Fruit fly (Drosophila melanogaster) whole organism, embryonic: ENCODE results near the gene Bgb.
A peak's percentile ranks its signal among the peaks of the same experiment; 100 is the strongest.

ENCODE experiments used
- C15 ChIP-seq: fragments of 200-800 bp; sonication (Bioruptor generic); IDR thresholded peaks from 3 replicates; pipeline ENCODE4 v1.3.6; 2022; ENCODE audit warnings: missing biosample characterization, missing genetic modification characterization
- CG10462 ChIP-seq: fragments of 200-800 bp; sonication (Bioruptor generic); optimal IDR thresholded peaks from 2 replicates; lab custom pipeline; 2016; ENCODE audit warnings: missing biosample characterization, missing genetic modification characterization
- CG12299 ChIP-seq: fragments of 200-800 bp; sonication (Bioruptor generic); optimal IDR thresholded peaks from 2 replicates; lab custom pipeline; 2018; ENCODE audit warnings: missing biosample characterization, mild to moderate bottlenecking, missing genetic modification characterization
- CG12942 ChIP-seq: fragments of 200-800 bp; sonication (Bioruptor generic); optimal IDR thresholded peaks from 3 replicates; lab custom pipeline; 2016; ENCODE audit warnings: missing biosample characterization, missing genetic modification characterization
- CG16813 ChIP-seq: fragments of 200-800 bp; sonication (Bioruptor generic); IDR thresholded peaks from 3 replicates; pipeline ENCODE4 v1.3.6; 2022; ENCODE audit warnings: missing biosample characterization, missing genetic modification characterization; ENCODE audit not compliant: partially characterized antibody
- CG18476 ChIP-seq: fragments of 200-800 bp; sonication (Bioruptor generic); optimal IDR thresholded peaks from 2 replicates; lab custom pipeline; 2016; ENCODE audit warnings: missing biosample characterization, mild to moderate bottlenecking, missing genetic modification characterization
- CG2875 ChIP-seq: fragments of 200-800 bp; sonication (Bioruptor generic); optimal IDR thresholded peaks from 2 replicates; lab custom pipeline; 2017; ENCODE audit warnings: missing biosample characterization, mild to moderate bottlenecking, missing genetic modification characterization, missing genetic modification reagents
- CG31224 ChIP-seq: fragments of 200-800 bp; sonication (Bioruptor generic); IDR thresholded peaks from 2 replicates; pipeline ENCODE4 v1.3.6; 2022; ENCODE audit warnings: missing biosample characterization, missing genetic modification characterization
- CG32532 ChIP-seq: fragments of 200-800 bp; sonication (Bioruptor generic); IDR thresholded peaks from 2 replicates; pipeline ENCODE4 v1.3.6; 2022; ENCODE audit warnings: missing biosample characterization, missing genetic modification characterization
- CG34224 ChIP-seq: fragments of 200-800 bp; sonication (Bioruptor generic); IDR thresholded peaks from 3 replicates; pipeline ENCODE4 v1.3.6; 2022; ENCODE audit warnings: missing biosample characterization, missing genetic modification characterization; ENCODE audit not compliant: partially characterized antibody
- CG34422 ChIP-seq: fragments of 200-800 bp; sonication (Bioruptor generic); IDR thresholded peaks from 3 replicates; pipeline ENCODE4 v1.3.6; 2022; ENCODE audit warnings: missing biosample characterization, missing genetic modification characterization
- CG42726 ChIP-seq: fragments of 200-800 bp; sonication (Bioruptor generic); IDR thresholded peaks from 2 replicates; pipeline ENCODE4 v1.3.6; 2022; ENCODE audit warnings: missing biosample characterization, missing genetic modification characterization; ENCODE audit not compliant: partially characterized antibody
- CG4707 ChIP-seq: fragments of 200-800 bp; sonication (Bioruptor generic); optimal IDR thresholded peaks from 2 replicates; lab custom pipeline; 2018; ENCODE audit warnings: missing biosample characterization, mild to moderate bottlenecking, missing genetic modification characterization, moderate library complexity
- CG6272 ChIP-seq: fragments of 200-800 bp; sonication (Bioruptor generic); IDR thresholded peaks from 2 replicates; pipeline ENCODE4 v1.3.6; 2022; ENCODE audit warnings: missing biosample characterization, missing genetic modification characterization
- CG6765 ChIP-seq: fragments of 200-800 bp; sonication (Bioruptor generic); optimal IDR thresholded peaks from 3 replicates; lab custom pipeline; 2017; ENCODE audit warnings: missing biosample characterization, mild to moderate bottlenecking, missing genetic modification characterization
- CG7556 ChIP-seq: fragments of 200-800 bp; sonication (Bioruptor generic); optimal IDR thresholded peaks from 2 replicates; lab custom pipeline; 2017; ENCODE audit warnings: missing biosample characterization, mild to moderate bottlenecking, missing genetic modification characterization
- CG8281 ChIP-seq: fragments of 200-800 bp; sonication (Bioruptor generic); optimal IDR thresholded peaks from 2 replicates; lab custom pipeline; 2018; ENCODE audit warnings: missing biosample characterization, mild to moderate bottlenecking, missing genetic modification characterization, moderate library complexity
- CG8765 ChIP-seq: fragments of 200-800 bp; sonication (Bioruptor generic); IDR thresholded peaks from 2 replicates; pipeline ENCODE4 v1.3.6; 2022; ENCODE audit warnings: missing biosample characterization, missing genetic modification characterization
- CG9609 ChIP-seq: fragments of 200-800 bp; sonication (Bioruptor generic); optimal IDR thresholded peaks from 3 replicates; lab custom pipeline; 2016; ENCODE audit warnings: missing biosample characterization, missing genetic modification characterization
- CG9797 ChIP-seq: fragments of 200-800 bp; sonication (Bioruptor generic); optimal IDR thresholded peaks from 3 replicates; lab custom pipeline; 2018; ENCODE audit warnings: missing biosample characterization, mild to moderate bottlenecking, missing genetic modification characterization
- CG9932 ChIP-seq: fragments of 200-800 bp; sonication (Bioruptor generic); IDR thresholded peaks from 2 replicates; pipeline ENCODE4 v1.3.6; 2022; ENCODE audit warnings: missing biosample characterization, missing genetic modification characterization
- CHES-1-like ChIP-seq: fragments of 200-800 bp; sonication (Bioruptor generic); optimal IDR thresholded peaks from 2 replicates; lab custom pipeline; 2016; ENCODE audit warnings: missing biosample characterization, missing genetic modification characterization
- HLH4C ChIP-seq: fragments of 200-800 bp; sonication (Bioruptor generic); IDR thresholded peaks from 3 replicates; pipeline ENCODE4 v1.3.6; 2022; ENCODE audit warnings: missing biosample characterization, missing genetic modification characterization; ENCODE audit not compliant: partially characterized antibody
- HLHmδ ChIP-seq: fragments of 200-800 bp; sonication (Bioruptor generic); optimal IDR thresholded peaks from 2 replicates; lab custom pipeline; 2018; ENCODE audit warnings: missing biosample characterization, mild to moderate bottlenecking, missing genetic modification characterization, moderate library complexity
- HmgD ChIP-seq: fragments of 200-800 bp; sonication (Bioruptor generic); optimal IDR thresholded peaks from 3 replicates; lab custom pipeline; 2016; ENCODE audit warnings: missing biosample characterization, missing genetic modification characterization
- Hmx ChIP-seq: fragments of 200-800 bp; sonication (Bioruptor generic); optimal IDR thresholded peaks from 2 replicates; lab custom pipeline; 2016; ENCODE audit warnings: missing biosample characterization, missing genetic modification characterization
- Nf-YC ChIP-seq: fragments of 200-800 bp; optimal IDR thresholded peaks from 3 replicates; lab custom pipeline; 2019; ENCODE audit warnings: missing biosample characterization, mild to moderate bottlenecking, missing genetic modification characterization, moderate library complexity
- Poxn ChIP-seq: fragments of 200-800 bp; sonication (Bioruptor generic); IDR thresholded peaks from 2 replicates; pipeline ENCODE4 v1.3.6; 2022; ENCODE audit warnings: missing biosample characterization, missing genetic modification characterization
- Scr ChIP-seq: fragments of 200-800 bp; sonication (Bioruptor generic); IDR thresholded peaks from 2 replicates; pipeline ENCODE4 v1.3.6; 2022; ENCODE audit warnings: missing biosample characterization, missing genetic modification characterization; ENCODE audit not compliant: partially characterized antibody
- Side ChIP-seq: fragments of 200-800 bp; sonication (Bioruptor generic); optimal IDR thresholded peaks from 2 replicates; lab custom pipeline; 2016; ENCODE audit warnings: missing biosample characterization, missing genetic modification characterization
- Ssrp ChIP-seq: fragments of 200-800 bp; sonication (Bioruptor generic); optimal IDR thresholded peaks from 2 replicates; lab custom pipeline; 2018; ENCODE audit warnings: missing biosample characterization, mild to moderate bottlenecking, missing genetic modification characterization, moderate library complexity
- YL-1 ChIP-seq: fragments of 200-800 bp; sonication (Bioruptor generic); optimal IDR thresholded peaks from 3 replicates; lab custom pipeline; 2017; ENCODE audit warnings: missing biosample characterization, mild to moderate bottlenecking, missing genetic modification characterization
- aop ChIP-seq: fragments of 200-800 bp; sonication (Bioruptor generic); IDR thresholded peaks from 2 replicates; pipeline ENCODE4 v1.3.6; 2022; ENCODE audit warnings: missing biosample characterization, missing genetic modification characterization
- bab2 ChIP-seq: fragments of 200-800 bp; sonication (Bioruptor generic); optimal IDR thresholded peaks from 2 replicates; lab custom pipeline; 2016; ENCODE audit warnings: missing biosample characterization, missing genetic modification characterization
- chn ChIP-seq: fragments of 200-800 bp; sonication (Bioruptor generic); optimal IDR thresholded peaks from 2 replicates; lab custom pipeline; 2016; ENCODE audit warnings: missing biosample characterization, missing genetic modification characterization
- cwo ChIP-seq: fragments of 200-800 bp; sonication (Bioruptor generic); optimal IDR thresholded peaks from 3 replicates; lab custom pipeline; 2017; ENCODE audit warnings: missing biosample characterization, missing genetic modification characterization, mild to moderate bottlenecking, moderate library complexity, missing genetic modification reagents
- ems ChIP-seq: fragments of 200-800 bp; sonication (Bioruptor generic); optimal IDR thresholded peaks from 3 replicates; lab custom pipeline; 2016; ENCODE audit warnings: missing biosample characterization, missing genetic modification characterization
- fd3F ChIP-seq: fragments of 200-800 bp; sonication (Bioruptor generic); optimal IDR thresholded peaks from 2 replicates; lab custom pipeline; 2018; ENCODE audit warnings: missing biosample characterization, mild to moderate bottlenecking, missing genetic modification characterization, moderate library complexity
- gfzf ChIP-seq: fragments of 200-800 bp; sonication (Bioruptor generic); optimal IDR thresholded peaks from 2 replicates; lab custom pipeline; 2016; ENCODE audit warnings: missing biosample characterization, mild to moderate bottlenecking, missing genetic modification characterization, moderate library complexity
- her ChIP-seq: fragments of 200-800 bp; sonication (Bioruptor generic); optimal IDR thresholded peaks from 2 replicates; lab custom pipeline; 2016; ENCODE audit warnings: missing biosample characterization, missing genetic modification characterization
- knrl ChIP-seq: fragments of 200-800 bp; sonication (Bioruptor generic); IDR thresholded peaks from 3 replicates; pipeline ENCODE4 v1.3.6; 2022; ENCODE audit warnings: missing biosample characterization, missing genetic modification characterization; ENCODE audit not compliant: partially characterized antibody
- org-1 ChIP-seq: fragments of 200-800 bp; sonication (Bioruptor generic); optimal IDR thresholded peaks from 2 replicates; lab custom pipeline; 2017; ENCODE audit warnings: missing biosample characterization, missing genetic modification characterization
- pnt ChIP-seq: fragments of 200-800 bp; sonication (Bioruptor generic); optimal IDR thresholded peaks from 3 replicates; lab custom pipeline; 2016; ENCODE audit warnings: missing biosample characterization, missing genetic modification characterization
- ranshi ChIP-seq: fragments of 200-800 bp; sonication (Bioruptor generic); IDR thresholded peaks from 2 replicates; pipeline ENCODE4 v1.3.6; 2022; ENCODE audit warnings: missing biosample characterization, missing genetic modification characterization
- scrt ChIP-seq: fragments of 200-800 bp; sonication (Bioruptor generic); optimal IDR thresholded peaks from 2 replicates; lab custom pipeline; 2018; ENCODE audit warnings: missing biosample characterization, mild to moderate bottlenecking, missing genetic modification characterization, moderate library complexity
- sima ChIP-seq: fragments of 200-800 bp; sonication (Bioruptor generic); optimal IDR thresholded peaks from 2 replicates; lab custom pipeline; 2016; ENCODE audit warnings: missing biosample characterization, missing genetic modification characterization
- tna ChIP-seq: fragments of 200-800 bp; sonication (Bioruptor generic); IDR thresholded peaks from 2 replicates; pipeline ENCODE4 v1.3.6; 2022; ENCODE audit warnings: missing biosample characterization, missing genetic modification characterization; ENCODE audit not compliant: partially characterized antibody
- ttk ChIP-seq: fragments of 200-800 bp; sonication (Bioruptor generic); IDR thresholded peaks from 2 replicates; pipeline ENCODE4 v2.1.2; 2022; ENCODE audit warnings: missing biosample characterization, missing genetic modification characterization
- tup ChIP-seq: fragments of 200-800 bp; sonication (Bioruptor generic); optimal IDR thresholded peaks from 2 replicates; lab custom pipeline; 2016; ENCODE audit warnings: missing biosample characterization, mild to moderate bottlenecking, missing genetic modification characterization, moderate library complexity
- wek ChIP-seq: fragments of 200-800 bp; sonication (Bioruptor generic); optimal IDR thresholded peaks from 3 replicates; lab custom pipeline; 2018; ENCODE audit warnings: missing biosample characterization, mild to moderate bottlenecking, missing genetic modification characterization, moderate library complexity

The Bgb gene

DNA sequence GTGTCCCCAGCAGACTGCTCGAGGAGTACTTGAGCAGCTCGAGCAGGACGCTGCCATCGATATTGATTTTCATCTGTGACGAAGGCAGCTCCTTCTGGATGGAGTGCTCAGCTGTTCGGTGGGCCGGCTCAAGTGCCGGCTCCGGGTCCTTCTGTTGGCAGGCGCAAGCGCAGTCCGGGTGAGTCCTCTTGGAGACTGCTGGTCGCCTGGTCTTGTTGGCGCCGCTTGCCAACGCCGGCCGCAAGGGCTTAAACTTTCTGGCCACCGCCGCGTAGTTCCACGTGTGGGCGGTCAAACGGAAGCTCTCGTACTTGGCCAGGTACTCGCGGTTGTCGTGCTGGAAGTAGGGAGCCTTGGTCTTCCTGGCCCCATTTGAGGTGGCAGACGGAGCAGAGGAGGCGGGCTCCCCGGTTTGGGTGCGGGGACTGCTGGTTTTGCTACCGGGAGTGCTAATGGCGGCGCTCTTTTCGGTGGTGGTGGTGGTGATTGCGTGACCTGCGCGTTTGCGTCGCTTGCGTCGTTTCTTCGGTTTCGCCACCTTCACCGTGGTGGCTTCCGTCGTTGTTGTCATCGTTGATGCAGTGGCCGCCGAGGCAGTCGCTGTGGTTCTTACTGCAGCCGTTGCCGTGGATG is 22.3 kb downstream of the Bgb start (continued):
- TF ChIP-seq CG32532 (GFP tag; lab: Robert Waterston, UW) (no peak), CG9932 (GFP tag; lab: Robert Waterston, UW) (no peak), knrl (no peak), ttk (GFP tag; lab: Robert Waterston, UW) (no peak), CG8765 (GFP tag; lab: Robert Waterston, UW) (no peak), pnt (no peak), her (GFP tag; lab: Kevin White, UChicago) (no peak), CG9609 (no peak), ems (no peak), aop (no peak), C15 (GFP tag; lab: Robert Waterston, UW) (no peak), Hmx (GFP tag; lab: Kevin White, UChicago) (no peak), cwo (GFP tag; lab: Kevin White, UChicago) (no peak), gfzf (GFP tag; lab: Kevin White, UChicago) (no peak), CG2875 (GFP tag; lab: Kevin White, UChicago) (no peak), CG6272 (GFP tag; lab: Robert Waterston, UW) (no peak), CG6765 (GFP tag; lab: Kevin White, UChicago) (no peak), HLH4C (GFP tag; lab: Robert Waterston, UW) (no peak), tup (GFP tag; lab: Kevin White, UChicago) (no peak), Ssrp (tag; lab: Kevin White, UChicago) (no peak), scrt (GFP tag; lab: Kevin White, UChicago) (peak; percentile 74), org-1 (GFP tag; lab: Kevin White, UChicago) (no peak), sima (GFP tag; lab: Kevin White, UChicago) (no peak), HLHmδ (GFP tag; lab: Kevin White, UChicago) (no peak), CG42726 (GFP tag; lab: Robert Waterston, UW) (no peak), CG18476 (GFP tag; lab: Kevin White, UChicago) (no peak), YL-1 (no peak), wek (GFP tag; lab: Kevin White, UChicago) (no peak), CG31224 (GFP tag; lab: Robert Waterston, UW) (peak; percentile 99), CG9797 (no peak), tna (GFP tag; lab: Robert Waterston, UW) (no peak), CG4707 (GFP tag; lab: Kevin White, UChicago) (no peak), CHES-1-like (GFP tag; lab: Kevin White, UChicago) (no peak), CG8281 (tag; lab: Kevin White, UChicago) (no peak), chn (GFP tag; lab: Kevin White, UChicago) (no peak), CG12942 (no peak), Side (no peak), CG34224 (GFP tag; lab: Robert Waterston, UW) (0 out of 3 replicates have a peak, but pooled peaks have one; percentile 41), CG10462 (GFP tag; lab: Kevin White, UChicago) (no peak), fd3F (no peak), HmgD (GFP tag; lab: Kevin White, UChicago) (no peak), Nf-YC (peak; percentile 69), ranshi (GFP tag; lab: Robert Waterston, UW) (no peak), CG16813 (GFP tag; lab: Robert Waterston, UW) (no peak), CG12299 (no peak), Poxn (no peak), Scr (GFP tag; lab: Robert Waterston, UW) (0 out of 2 replicates have a peak, but pooled peaks have one; percentile 18), bab2 (GFP tag; lab: Kevin White, UChicago) (no peak), CG34422 (GFP tag; lab: Robert Waterston, UW) (peak; percentile 58; the same call in 1 of the 3 replicates), CG7556 (GFP tag; lab: Kevin White, UChicago) (no peak)
